Fruit fly (Drosophila melanogaster): Measurements from ENCODE around the gene lectin-37Db.

The lectin-37Db gene

dm6 chr2L:19415133-19415532, 3.7 kb upstream of the lectin-37Db start:
- TF ChIP-seq h (optimal IDR thresholded peaks at IDR 0.05), result no peak

- TF ChIP-seq ttk (optimal IDR thresholded peaks at IDR 0.05) (no peak), Myc (optimal IDR thresholded peaks at IDR 0.05) (no peak), Sin3A (optimal IDR thresholded peaks at IDR 0.05) (no peak), h (optimal IDR thresholded peaks at IDR 0.05) (no peak), insv (optimal IDR thresholded peaks at IDR 0.05) (no peak), psq (optimal IDR thresholded peaks at IDR 0.05) (no peak)
These were observed 3.0 kb upstream of the lectin-37Db start for dm6 chr2L:19415859-19416258.

dm6 chr2L:19416602-19417497, 2.0 kb upstream of the lectin-37Db start, which contains the start of gene Lectin-galC1:
TSS of gene Lectin-galC1 (plus strand) at chr2L:19417447.
- TF ChIP-seq h (optimal IDR thresholded peaks at IDR 0.05) (no peak), ttk (optimal IDR thresholded peaks at IDR 0.05) (no peak), Sin3A (optimal IDR thresholded peaks at IDR 0.05) (no peak), insv (optimal IDR thresholded peaks at IDR 0.05) (no peak), psq (optimal IDR thresholded peaks at IDR 0.05) (no peak), Myc (optimal IDR thresholded peaks at IDR 0.05) (no peak)

DNA sequence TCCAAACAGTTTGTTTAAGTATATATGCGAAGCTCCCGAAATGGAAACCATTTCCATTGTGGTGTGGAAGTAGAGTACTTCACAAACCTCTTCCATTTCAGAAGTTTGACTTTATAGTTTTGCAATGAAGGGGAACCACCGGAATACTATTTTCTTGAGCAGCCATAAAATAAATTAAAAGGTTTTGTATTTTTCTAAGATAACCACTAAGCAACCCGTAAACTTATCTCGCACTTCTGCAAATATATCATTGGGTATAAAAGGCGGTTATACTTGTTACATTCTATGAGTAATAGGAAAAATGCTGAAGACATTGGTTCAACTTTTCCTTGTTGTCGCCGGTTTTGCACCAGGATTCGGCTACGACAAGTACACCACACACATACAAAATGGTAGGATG, 858 bp upstream of the lectin-37Db start, which contains the start of gene lectin-37Da:
TSS of gene lectin-37Da (plus strand) at position 301 of the 400 bp plus-strand sequence.
- TF ChIP-seq Myc (optimal IDR thresholded peaks at IDR 0.05) (no peak), ttk (optimal IDR thresholded peaks at IDR 0.05) (no peak), insv (optimal IDR thresholded peaks at IDR 0.05) (no peak), psq (optimal IDR thresholded peaks at IDR 0.05) (no peak), Sin3A (optimal IDR thresholded peaks at IDR 0.05) (no peak), h (optimal IDR thresholded peaks at IDR 0.05) (no peak)

- TF ChIP-seq Myc (optimal IDR thresholded peaks at IDR 0.05) (no peak), ttk (optimal IDR thresholded peaks at IDR 0.05) (no peak), Sin3A (optimal IDR thresholded peaks at IDR 0.05) (no peak), psq (optimal IDR thresholded peaks at IDR 0.05) (no peak), h (optimal IDR thresholded peaks at IDR 0.05) (no peak), insv (optimal IDR thresholded peaks at IDR 0.05) (no peak)
These were observed 2.7 kb downstream of the lectin-37Db start for dm6 chr2L:19421573-19421972.

DNA sequence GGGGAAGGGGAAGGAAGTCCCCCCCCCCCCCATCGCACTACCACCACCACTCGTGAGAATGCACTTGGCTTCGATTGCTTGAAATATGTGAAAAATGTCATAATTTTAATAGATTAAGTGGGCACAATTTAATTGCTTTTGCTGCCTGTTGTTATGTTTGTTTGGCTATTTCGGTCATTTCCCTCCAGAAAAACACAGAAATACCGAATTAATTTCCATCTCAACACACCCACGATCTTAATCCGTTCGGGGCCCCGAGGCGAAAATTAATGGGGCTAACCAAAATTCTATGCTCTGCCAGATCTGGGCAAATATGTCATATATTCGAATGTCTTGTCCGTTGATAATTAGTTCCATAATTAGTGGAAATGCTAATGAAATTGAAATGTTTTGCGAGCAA, 3.8 kb downstream of the lectin-37Db start:
- TF ChIP-seq psq (optimal IDR thresholded peaks at IDR 0.05) (no peak), insv (optimal IDR thresholded peaks at IDR 0.05) (no peak), ttk (optimal IDR thresholded peaks at IDR 0.05) (no peak), h (optimal IDR thresholded peaks at IDR 0.05) (no peak), Sin3A (optimal IDR thresholded peaks at IDR 0.05) (no peak), Myc (optimal IDR thresholded peaks at IDR 0.05) (no peak)

DNA sequence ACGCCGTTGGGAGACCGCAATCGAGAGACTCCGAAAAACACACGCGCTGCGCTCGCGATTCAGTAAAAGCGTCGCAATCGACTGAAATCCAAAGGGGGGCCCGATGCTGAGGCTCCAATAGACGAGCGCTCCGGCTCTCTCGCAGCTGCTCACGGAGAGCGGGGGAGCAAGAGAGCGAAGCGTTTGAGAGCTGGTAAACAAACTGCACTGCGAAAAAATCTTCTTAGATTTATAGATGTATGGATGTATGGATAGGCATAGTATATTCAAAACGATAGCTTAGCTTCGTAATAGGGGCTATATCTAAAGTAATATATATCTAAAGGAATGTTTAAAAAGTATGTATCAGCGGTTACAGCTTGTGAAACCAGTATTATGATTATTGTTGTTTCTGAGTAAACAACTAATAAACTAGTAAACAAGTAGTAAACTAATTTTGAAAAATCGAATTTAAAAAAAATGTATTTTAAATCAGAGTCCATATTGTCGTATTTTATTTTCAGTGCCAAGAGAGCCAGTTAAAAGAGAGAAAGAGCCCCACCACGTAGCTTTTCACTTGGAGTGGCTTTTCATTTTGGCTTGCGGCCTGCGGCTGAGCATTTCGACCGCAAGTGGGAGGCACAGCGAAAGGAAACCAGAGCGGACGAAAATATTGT, 4.7 kb downstream of the lectin-37Db start, which contains the start of the genes Alp12 and CG13085:
TSS of gene Alp12 (plus strand) at position 584 of the 656 bp plus-strand sequence.
TSS of gene CG13085 (plus strand) at position 584 of the 656 bp plus-strand sequence.
- TF ChIP-seq psq (optimal IDR thresholded peaks at IDR 0.05) (no peak), ttk (optimal IDR thresholded peaks at IDR 0.05) (no peak), Myc (optimal IDR thresholded peaks at IDR 0.05) (no peak), Sin3A (optimal IDR thresholded peaks at IDR 0.05) (no peak), insv (optimal IDR thresholded peaks at IDR 0.05) (no peak), h (optimal IDR thresholded peaks at IDR 0.05) (no peak)

DNA sequence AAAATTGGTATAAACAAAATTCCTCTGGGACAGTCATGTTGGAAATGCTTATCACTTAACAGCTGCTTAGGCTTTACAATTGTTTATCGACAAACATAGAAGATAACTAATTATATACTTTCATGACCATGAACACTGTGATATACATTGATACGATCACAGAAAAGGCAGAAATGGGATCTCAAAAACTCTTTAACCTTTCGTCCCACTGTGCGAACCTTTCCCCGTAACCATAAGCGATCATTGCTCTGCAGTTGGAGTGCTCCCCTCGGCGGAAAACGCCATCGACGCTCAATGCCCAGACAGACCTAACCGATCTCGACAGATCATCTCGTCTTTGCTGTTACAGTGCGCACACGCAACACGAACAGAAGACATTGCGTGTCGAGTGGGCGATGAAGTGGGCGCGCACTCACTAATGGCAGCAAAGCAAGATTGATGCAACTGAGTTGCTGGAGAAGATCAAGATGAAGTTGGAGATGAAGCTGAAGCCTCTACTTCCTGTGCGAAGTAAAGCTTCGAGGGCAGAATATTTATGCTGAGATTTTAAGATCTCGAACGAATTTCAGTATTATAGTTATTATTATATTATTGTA, 5.5 kb downstream of the lectin-37Db start:
- TF ChIP-seq Sin3A (optimal IDR thresholded peaks at IDR 0.05) (no peak), ttk (optimal IDR thresholded peaks at IDR 0.05) (no peak), psq (optimal IDR thresholded peaks at IDR 0.05) (no peak), Myc (optimal IDR thresholded peaks at IDR 0.05) (no peak), insv (optimal IDR thresholded peaks at IDR 0.05) (no peak), h (optimal IDR thresholded peaks at IDR 0.05) (no peak)

- TF ChIP-seq psq (optimal IDR thresholded peaks at IDR 0.05) (no peak), h (optimal IDR thresholded peaks at IDR 0.05) (no peak), ttk (optimal IDR thresholded peaks at IDR 0.05) (no peak), insv (optimal IDR thresholded peaks at IDR 0.05) (no peak), Sin3A (optimal IDR thresholded peaks at IDR 0.05) (no peak), Myc (optimal IDR thresholded peaks at IDR 0.05) (no peak)
These were observed 6.2 kb downstream of the lectin-37Db start for dm6 chr2L:19425105-19425504.

DNA sequence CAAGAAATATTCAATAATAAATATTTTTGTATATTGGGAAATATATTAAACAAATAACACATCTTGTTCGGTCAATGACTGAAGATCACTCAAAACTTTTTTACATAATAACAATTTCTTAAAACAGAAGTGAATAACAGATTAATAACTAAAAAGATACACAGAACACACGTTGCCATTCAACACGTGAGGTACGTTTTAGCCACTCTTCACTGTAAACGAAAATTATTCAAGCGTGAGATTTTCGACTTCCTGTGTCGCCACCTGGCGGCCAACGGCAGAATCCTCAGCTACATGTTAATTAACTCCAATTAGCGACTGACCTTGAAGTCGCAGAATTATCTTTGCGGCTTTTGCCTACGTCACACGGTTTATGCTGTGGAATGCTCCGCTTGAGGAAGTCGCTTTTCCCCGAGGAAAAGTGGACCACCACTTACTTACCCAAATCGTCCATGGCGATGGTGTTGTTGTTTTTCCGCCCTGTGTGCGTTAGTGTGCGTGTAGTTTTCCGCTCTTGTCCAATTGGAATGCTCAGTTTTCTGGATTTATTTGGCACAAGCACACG, 7.0 kb downstream of the lectin-37Db start:
- no peak for TF ChIP-seq insv (optimal IDR thresholded peaks at IDR 0.05)
- TF ChIP-seq Sin3A (optimal IDR thresholded peaks at IDR 0.05), result no peak
- TF ChIP-seq h (optimal IDR thresholded peaks at IDR 0.05), result no peak
- no peak for TF ChIP-seq ttk (optimal IDR thresholded peaks at IDR 0.05)
- TF ChIP-seq psq (optimal IDR thresholded peaks at IDR 0.05), result no peak
- no peak for TF ChIP-seq Myc (optimal IDR thresholded peaks at IDR 0.05)

DNA sequence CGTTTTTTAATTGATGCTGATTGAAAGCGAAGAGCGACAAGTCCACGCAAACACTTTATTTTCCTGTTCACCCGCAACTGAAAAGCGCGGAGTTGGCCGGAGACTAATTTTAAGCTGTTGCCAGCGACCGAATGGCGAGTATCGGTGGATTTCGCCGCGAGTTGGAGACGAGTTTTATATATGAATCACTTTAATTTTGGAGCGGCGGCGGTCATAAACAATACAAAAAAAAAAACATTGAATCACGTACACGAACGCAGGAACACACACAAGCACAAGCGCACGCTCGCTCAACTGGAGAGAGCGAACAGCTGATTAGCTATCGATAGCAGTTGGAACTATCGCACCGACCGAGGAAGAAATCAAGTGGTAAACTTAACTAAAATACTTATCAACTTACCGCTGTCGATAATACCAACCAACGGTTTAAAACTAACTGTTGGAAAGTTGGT, 7.5 kb downstream of the lectin-37Db start, which contains the start of gene Pax:
TSS of gene Pax (minus strand) at position 267 of the 452 bp plus-strand sequence.
- TF ChIP-seq h (optimal IDR thresholded peaks at IDR 0.05) (no peak), Sin3A (optimal IDR thresholded peaks at IDR 0.05) (no peak), ttk (optimal IDR thresholded peaks at IDR 0.05) (no peak), insv (optimal IDR thresholded peaks at IDR 0.05) (no peak), Myc (optimal IDR thresholded peaks at IDR 0.05) (no peak), psq (optimal IDR thresholded peaks at IDR 0.05) (no peak)

Data from Kc167 (cell line).